Worm (Caenorhabditis elegans) whole organism, L1 larva: ENCODE data around the gene Y6G8.8.

Experiments used
- snpc-4 ChIP-seq: fragments of 150-350 bp; optimal IDR thresholded peaks from 2 replicates; lab custom pipeline; 2014; ENCODE audit warnings: missing biosample characterization, missing genetic modification characterization
- unc-62 ChIP-seq: fragments of 150-350 bp; optimal IDR thresholded peaks from 2 replicates; lab custom pipeline; 2014; ENCODE audit warnings: missing biosample characterization, missing genetic modification reagents, missing genetic modification characterization
- zag-1 ChIP-seq: fragments of 150-350 bp; optimal IDR thresholded peaks from 2 replicates; lab custom pipeline; 2014; ENCODE audit warnings: missing biosample characterization, missing genetic modification characterization

- TF ChIP-seq zag-1, result no peak
- TF ChIP-seq snpc-4 (tag; lab: Kevin White, UChicago), result no peak
- no peak for TF ChIP-seq unc-62
Observed at ce11 chrV:17595691-17596090, 24.7 kb upstream of the Y6G8.8 start.
